Fruit fly (Drosophila melanogaster) whole organism, embryonic: ENCODE data around the gene CG13075.

Experiments used
- Abd-B ChIP-seq: fragments of 200-800 bp; sonication (Bioruptor generic); optimal IDR thresholded peaks from 2 replicates; lab custom pipeline; 2018; ENCODE audit warnings: missing biosample characterization, mild to moderate bottlenecking, missing genetic modification characterization, moderate library complexity
- C15 ChIP-seq: fragments of 200-800 bp; sonication (Bioruptor generic); IDR thresholded peaks from 3 replicates; pipeline ENCODE4 v1.3.6; 2022; ENCODE audit warnings: missing biosample characterization, missing genetic modification characterization
- CG10543 ChIP-seq: fragments of 200-800 bp; sonication (Bioruptor generic); optimal IDR thresholded peaks from 3 replicates; lab custom pipeline; 2017; ENCODE audit warnings: missing biosample characterization, mild to moderate bottlenecking, missing genetic modification characterization, moderate library complexity
- CG11398 ChIP-seq: fragments of 200-800 bp; sonication (Bioruptor generic); optimal IDR thresholded peaks from 2 replicates; lab custom pipeline; 2016; ENCODE audit warnings: missing biosample characterization, missing genetic modification characterization
- CG11695 ChIP-seq: fragments of 200-800 bp; sonication (Bioruptor generic); IDR thresholded peaks from 3 replicates; pipeline ENCODE4 v1.3.6; 2022; ENCODE audit warnings: missing biosample characterization, missing genetic modification characterization
- CG12744 ChIP-seq: fragments of 200-800 bp; sonication (Bioruptor generic); optimal IDR thresholded peaks from 2 replicates; lab custom pipeline; 2016; ENCODE audit warnings: missing biosample characterization, missing genetic modification characterization
- CG14710 ChIP-seq: fragments of 200-800 bp; sonication (Bioruptor generic); optimal IDR thresholded peaks from 3 replicates; lab custom pipeline; 2019; ENCODE audit warnings: missing biosample characterization, mild to moderate bottlenecking, missing genetic modification characterization, moderate library complexity
- CG1529 ChIP-seq: fragments of 200-800 bp; sonication (Bioruptor generic); optimal IDR thresholded peaks from 3 replicates; lab custom pipeline; 2018; ENCODE audit warnings: missing biosample characterization, missing genetic modification characterization
- CG15696 ChIP-seq: fragments of 200-800 bp; sonication (Bioruptor generic); optimal IDR thresholded peaks from 2 replicates; lab custom pipeline; 2019; ENCODE audit warnings: missing biosample characterization, mild to moderate bottlenecking, missing genetic modification characterization, moderate library complexity
- CG1603 ChIP-seq: fragments of 200-800 bp; sonication (Bioruptor generic); optimal IDR thresholded peaks from 2 replicates; lab custom pipeline; 2019; ENCODE audit warnings: missing biosample characterization, mild to moderate bottlenecking, missing genetic modification characterization, moderate library complexity
- CG2120 ChIP-seq: fragments of 200-800 bp; sonication (Bioruptor generic); optimal IDR thresholded peaks from 3 replicates; lab custom pipeline; 2016; ENCODE audit warnings: missing biosample characterization, missing genetic modification characterization
- CG2129 ChIP-seq: fragments of 200-800 bp; sonication (Bioruptor generic); IDR thresholded peaks from 2 replicates; pipeline ENCODE4 v1.3.6; 2022; ENCODE audit warnings: missing biosample characterization, missing genetic modification characterization; ENCODE audit not compliant: partially characterized antibody
- CG2889 ChIP-seq: fragments of 200-800 bp; sonication (Bioruptor generic); IDR thresholded peaks from 3 replicates; pipeline ENCODE4 v1.3.6; 2022; ENCODE audit warnings: missing biosample characterization, missing genetic modification characterization
- CG4282 ChIP-seq: fragments of 200-800 bp; sonication (Bioruptor generic); optimal IDR thresholded peaks from 2 replicates; lab custom pipeline; 2016; ENCODE audit warnings: missing biosample characterization, missing genetic modification characterization
- CG5180 ChIP-seq: fragments of 200-800 bp; sonication (Bioruptor generic); optimal IDR thresholded peaks from 3 replicates; lab custom pipeline; 2017; ENCODE audit warnings: missing biosample characterization, missing genetic modification characterization, mild to moderate bottlenecking, moderate library complexity, missing genetic modification reagents
- CG6254 ChIP-seq: fragments of 200-800 bp; sonication (Bioruptor generic); optimal IDR thresholded peaks from 3 replicates; lab custom pipeline; 2017; ENCODE audit warnings: mild to moderate bottlenecking, missing biosample characterization, missing genetic modification reagents, missing genetic modification characterization
- CG7963 ChIP-seq: fragments of 200-800 bp; sonication (Bioruptor generic); IDR thresholded peaks from 3 replicates; pipeline ENCODE4 v1.3.6; 2022; ENCODE audit warnings: missing biosample characterization, missing genetic modification characterization; ENCODE audit not compliant: partially characterized antibody
- CG7987 ChIP-seq: fragments of 200-800 bp; sonication (Bioruptor generic); optimal IDR thresholded peaks from 2 replicates; lab custom pipeline; 2018; ENCODE audit warnings: missing biosample characterization, mild to moderate bottlenecking, missing genetic modification characterization, moderate library complexity
- CG8089 ChIP-seq: fragments of 200-800 bp; sonication (Bioruptor generic); optimal IDR thresholded peaks from 3 replicates; lab custom pipeline; 2016; ENCODE audit warnings: missing biosample characterization, missing genetic modification characterization
- CG8765 ChIP-seq: fragments of 200-800 bp; sonication (Bioruptor generic); IDR thresholded peaks from 2 replicates; pipeline ENCODE4 v1.3.6; 2022; ENCODE audit warnings: missing biosample characterization, missing genetic modification characterization
- CG9437 ChIP-seq: fragments of 200-800 bp; sonication (Bioruptor generic); optimal IDR thresholded peaks from 2 replicates; lab custom pipeline; 2018; ENCODE audit warnings: missing biosample characterization, mild to moderate bottlenecking, missing genetic modification characterization
- CG9797 ChIP-seq: fragments of 200-800 bp; sonication (Bioruptor generic); optimal IDR thresholded peaks from 3 replicates; lab custom pipeline; 2018; ENCODE audit warnings: missing biosample characterization, mild to moderate bottlenecking, missing genetic modification characterization
- Dek ChIP-seq: fragments of 200-800 bp; sonication (Bioruptor generic); optimal IDR thresholded peaks from 3 replicates; lab custom pipeline; 2019; ENCODE audit warnings: missing biosample characterization, mild to moderate bottlenecking, missing genetic modification characterization, moderate library complexity
- Dref ChIP-seq: fragments of 200-800 bp; sonication (Bioruptor generic); IDR thresholded peaks from 2 replicates; pipeline ENCODE4 v1.3.6; 2022; ENCODE audit warnings: missing biosample characterization, missing genetic modification characterization
- HmgD ChIP-seq: fragments of 200-800 bp; sonication (Bioruptor generic); optimal IDR thresholded peaks from 3 replicates; lab custom pipeline; 2016; ENCODE audit warnings: missing biosample characterization, missing genetic modification characterization
- Hsf ChIP-seq: fragments of 200-800 bp; sonication (Bioruptor generic); optimal IDR thresholded peaks from 3 replicates; lab custom pipeline; 2016; ENCODE audit warnings: missing biosample characterization, missing genetic modification characterization
- MESR4 ChIP-seq: fragments of 200-800 bp; sonication (Bioruptor generic); optimal IDR thresholded peaks from 2 replicates; lab custom pipeline; 2018; ENCODE audit warnings: missing biosample characterization, mild to moderate bottlenecking, missing genetic modification characterization, moderate library complexity
- Myb ChIP-seq: fragments of 200-800 bp; sonication (Bioruptor generic); optimal IDR thresholded peaks from 2 replicates; lab custom pipeline; 2016; ENCODE audit warnings: missing biosample characterization, missing genetic modification characterization
- Sin3A ChIP-seq: fragments of >200 bp; optimal IDR thresholded peaks from 2 replicates; lab custom pipeline; 2018
- ac ChIP-seq: fragments of 200-800 bp; sonication (Bioruptor generic); optimal IDR thresholded peaks from 3 replicates; lab custom pipeline; 2017; ENCODE audit warnings: missing biosample characterization, mild to moderate bottlenecking, missing genetic modification characterization
- bcd ChIP-seq: fragments of 200-800 bp; sonication (Bioruptor generic); optimal IDR thresholded peaks from 2 replicates; lab custom pipeline; 2017; ENCODE audit warnings: missing biosample characterization, mild to moderate bottlenecking, missing genetic modification characterization
- cg ChIP-seq: fragments of 200-800 bp; sonication (Bioruptor generic); optimal IDR thresholded peaks from 3 replicates; lab custom pipeline; 2019; ENCODE audit warnings: missing biosample characterization, mild to moderate bottlenecking, missing genetic modification characterization, moderate library complexity
- crc ChIP-seq: fragments of 200-800 bp; sonication (Bioruptor generic); optimal IDR thresholded peaks from 2 replicates; lab custom pipeline; 2016; ENCODE audit warnings: missing biosample characterization, missing genetic modification characterization
- danr ChIP-seq: fragments of 200-800 bp; sonication (Bioruptor generic); IDR thresholded peaks from 2 replicates; pipeline ENCODE4 v1.3.6; 2022; ENCODE audit warnings: missing biosample characterization, missing genetic modification characterization
- dm ChIP-seq: fragments of 200-800 bp; sonication (Bioruptor generic); optimal IDR thresholded peaks from 3 replicates; lab custom pipeline; 2016; ENCODE audit warnings: missing biosample characterization, missing genetic modification characterization
- dmrt99B ChIP-seq: fragments of 200-800 bp; sonication (Bioruptor generic); optimal IDR thresholded peaks from 2 replicates; lab custom pipeline; 2018; ENCODE audit warnings: missing biosample characterization, mild to moderate bottlenecking, missing genetic modification characterization, moderate library complexity
- dpn ChIP-seq, 2 experiments: fragments of 200-800 bp; sonication (Bioruptor generic); optimal IDR thresholded peaks; 3 replicates each; lab custom pipeline; 2016; ENCODE audit warnings: missing biosample characterization in 2 of 2, missing genetic modification characterization in 2 of 2
- gcm2 ChIP-seq: fragments of 200-800 bp; sonication (Bioruptor generic); optimal IDR thresholded peaks from 2 replicates; lab custom pipeline; 2016; ENCODE audit warnings: missing biosample characterization, missing genetic modification characterization
- gfzf ChIP-seq: fragments of 200-800 bp; sonication (Bioruptor generic); optimal IDR thresholded peaks from 2 replicates; lab custom pipeline; 2016; ENCODE audit warnings: missing biosample characterization, mild to moderate bottlenecking, missing genetic modification characterization, moderate library complexity
- gsb-n ChIP-seq: fragments of 200-800 bp; sonication (Bioruptor generic); optimal IDR thresholded peaks from 3 replicates; lab custom pipeline; 2018; ENCODE audit warnings: missing biosample characterization, mild to moderate bottlenecking, missing genetic modification characterization
- hbn ChIP-seq: fragments of 200-800 bp; sonication (Bioruptor generic); IDR thresholded peaks from 2 replicates; pipeline ENCODE4 v1.3.6; 2022; ENCODE audit warnings: missing biosample characterization, missing genetic modification characterization; ENCODE audit not compliant: partially characterized antibody
- mam ChIP-seq: fragments of 200-800 bp; sonication (Bioruptor generic); optimal IDR thresholded peaks from 3 replicates; lab custom pipeline; 2016; ENCODE audit warnings: missing biosample characterization, missing genetic modification characterization
- mirr ChIP-seq: fragments of 200-800 bp; sonication (Bioruptor generic); optimal IDR thresholded peaks from 3 replicates; lab custom pipeline; 2018; ENCODE audit warnings: missing biosample characterization, mild to moderate bottlenecking, missing genetic modification characterization
- nmo ChIP-seq: fragments of 200-800 bp; sonication (Bioruptor generic); optimal IDR thresholded peaks from 2 replicates; lab custom pipeline; 2018; ENCODE audit warnings: missing biosample characterization, mild to moderate bottlenecking, missing genetic modification characterization, moderate library complexity
- pzg ChIP-seq: fragments of 200-800 bp; sonication (Bioruptor generic); optimal IDR thresholded peaks from 3 replicates; lab custom pipeline; 2018; ENCODE audit warnings: missing biosample characterization, mild to moderate bottlenecking, missing genetic modification characterization, moderate library complexity
- row ChIP-seq: fragments of 200-800 bp; sonication (Bioruptor generic); IDR thresholded peaks from 3 replicates; pipeline ENCODE4 v1.3.6; 2022; ENCODE audit warnings: missing biosample characterization, missing genetic modification characterization
- seq ChIP-seq: fragments of 200-800 bp; sonication (Bioruptor generic); IDR thresholded peaks from 2 replicates; pipeline ENCODE4 v1.3.6; 2022; ENCODE audit warnings: missing biosample characterization, missing genetic modification characterization
- tup ChIP-seq: fragments of 200-800 bp; sonication (Bioruptor generic); optimal IDR thresholded peaks from 2 replicates; lab custom pipeline; 2016; ENCODE audit warnings: missing biosample characterization, mild to moderate bottlenecking, missing genetic modification characterization, moderate library complexity
- zen2 ChIP-seq: fragments of 200-800 bp; sonication (Bioruptor generic); IDR thresholded peaks from 3 replicates; pipeline ENCODE4 v1.3.6; 2022; ENCODE audit warnings: missing biosample characterization, missing genetic modification characterization; ENCODE audit not compliant: partially characterized antibody

The CG13075 gene

dm6 chr3L:16113003-16113606, 29.3 kb downstream of the CG13075 start, which contains the start of gene Taf4 (continued):
- no peak for TF ChIP-seq Sin3A (lab: Kevin White, UChicago)
- no peak for TF ChIP-seq dpn (GFP tag; optimal IDR thresholded peaks at IDR 0.05; lab: Kevin White, UChicago)
- TF ChIP-seq cg (GFP tag; lab: Kevin White, UChicago) = peak; percentile 91
- no peak for TF ChIP-seq row (GFP tag; lab: Robert Waterston, UW)
- TF ChIP-seq gfzf (GFP tag; lab: Kevin White, UChicago) = peak; percentile 75
- peak; percentile 92 for TF ChIP-seq MESR4 (GFP tag; lab: Kevin White, UChicago)
- peak; percentile 43 for TF ChIP-seq CG9797 (GFP tag; lab: Kevin White, UChicago)
- TF ChIP-seq HmgD (GFP tag; lab: Kevin White, UChicago) = no peak
- TF ChIP-seq hbn (GFP tag; lab: Robert Waterston, UW) = no peak
- TF ChIP-seq gcm2 = peak; percentile 51
- TF ChIP-seq CG1529 (GFP tag; lab: Kevin White, UChicago) = peak; percentile 31
- TF ChIP-seq tup (GFP tag; lab: Kevin White, UChicago) = no peak
- no peak for TF ChIP-seq CG10543 (GFP tag; lab: Kevin White, UChicago)
- TF ChIP-seq CG2889 (GFP tag; lab: Robert Waterston, UW) = 0 out of 3 replicates have a peak, but pooled peaks have one; percentile 56
- TF ChIP-seq CG2129 (GFP tag; lab: Robert Waterston, UW) = no peak
- peak; percentile 8 for TF ChIP-seq Myb (GFP tag; lab: Kevin White, UChicago)
- peak; percentile 81; the same call in 2 of the 3 replicates for TF ChIP-seq CG11695 (GFP tag; lab: Robert Waterston, UW)
- no peak for TF ChIP-seq Dek
- TF ChIP-seq CG12744 = no peak
- TF ChIP-seq pzg (GFP tag; lab: Kevin White, UChicago) = peak; percentile 39
- TF ChIP-seq mam (GFP tag; lab: Kevin White, UChicago) = no peak
- no peak for TF ChIP-seq nmo (GFP tag; lab: Kevin White, UChicago)
- no peak for TF ChIP-seq CG14710
- TF ChIP-seq gsb-n (tag; lab: Kevin White, UChicago) = no peak
- no peak for TF ChIP-seq CG15696
- peak; percentile 48 for TF ChIP-seq Dref (GFP tag; lab: Robert Waterston, UW)
- TF ChIP-seq CG1603 = peak; percentile 33
- TF ChIP-seq CG4282 (GFP tag; lab: Kevin White, UChicago) = no peak
- TF ChIP-seq ac (GFP tag; lab: Kevin White, UChicago) = peak; percentile 46
- TF ChIP-seq seq (GFP tag; lab: Robert Waterston, UW) = no peak
- no peak for TF ChIP-seq CG5180 (GFP tag; lab: Kevin White, UChicago)
- no peak for TF ChIP-seq Hsf

dm6 chr3L:16113607-16114337, 30.0 kb downstream of the CG13075 start:
- TF ChIP-seq bcd (GFP tag; lab: Kevin White, UChicago) (peak; percentile 84), CG8089 (peak; percentile 50), CG7963 (GFP tag; lab: Robert Waterston, UW) (peak; percentile 47; the same call in 1 of the 3 replicates), CG6254 (GFP tag; lab: Kevin White, UChicago) (peak; percentile 55), MESR4 (GFP tag; lab: Kevin White, UChicago) (peak; percentile 73), CG2120 (peak; percentile 93), C15 (GFP tag; lab: Robert Waterston, UW) (peak; percentile 68; the same call in 1 of the 3 replicates), crc (GFP tag; lab: Kevin White, UChicago) (peak; percentile 77), CG7987 (GFP tag; lab: Kevin White, UChicago) (peak; percentile 86), zen2 (no peak; the same call in 2 of the 3 replicates), Abd-B (GFP tag; lab: Kevin White, UChicago) (no peak), mirr (GFP tag; lab: Kevin White, UChicago) (no peak), danr (GFP tag; lab: Robert Waterston, UW) (peak; percentile 49; the same call in 1 of the 2 replicates), CG11398 (peak; percentile 60), CG8765 (GFP tag; lab: Robert Waterston, UW) (peak; percentile 54), dmrt99B (no peak), dm (GFP tag; lab: Kevin White, UChicago) (peak; percentile 92), CG9437 (GFP tag; lab: Kevin White, UChicago) (peak; percentile 63)
